Fruit fly (Drosophila melanogaster) whole organism, embryonic: ENCODE results near the gene CG34238.

Source experiments
- CG10209 ChIP-seq: fragments of 200-800 bp; sonication (Bioruptor generic); optimal IDR thresholded peaks from 3 replicates; lab custom pipeline; 2017; ENCODE audit warnings: missing biosample characterization, mild to moderate bottlenecking, missing genetic modification characterization, missing genetic modification reagents
- CG10366 ChIP-seq: fragments of 200-800 bp; sonication (Bioruptor generic); IDR thresholded peaks from 2 replicates; pipeline ENCODE4 v1.3.6; 2022; ENCODE audit warnings: missing biosample characterization, missing genetic modification characterization
- CG11696 ChIP-seq: fragments of 200-800 bp; sonication (Bioruptor generic); IDR thresholded peaks from 2 replicates; pipeline ENCODE4 v1.3.6; 2022; ENCODE audit warnings: missing biosample characterization, missing genetic modification characterization
- CG12071 ChIP-seq: fragments of 200-800 bp; sonication (Bioruptor generic); optimal IDR thresholded peaks from 3 replicates; lab custom pipeline; 2018; ENCODE audit warnings: missing biosample characterization, mild to moderate bottlenecking, missing genetic modification characterization
- CG12104 ChIP-seq: fragments of 200-800 bp; sonication (Bioruptor generic); optimal IDR thresholded peaks from 3 replicates; lab custom pipeline; 2016; ENCODE audit warnings: missing biosample characterization, missing genetic modification characterization
- CG17802 ChIP-seq: fragments of 200-800 bp; sonication (Bioruptor generic); optimal IDR thresholded peaks from 2 replicates; lab custom pipeline; 2018; ENCODE audit warnings: missing biosample characterization, mild to moderate bottlenecking, missing genetic modification characterization, moderate library complexity
- CG2202 ChIP-seq: fragments of 200-800 bp; sonication (Bioruptor generic); optimal IDR thresholded peaks from 2 replicates; lab custom pipeline; 2018; ENCODE audit warnings: missing biosample characterization, mild to moderate bottlenecking, missing genetic modification characterization
- CG30403 ChIP-seq: fragments of 200-800 bp; sonication (Bioruptor generic); optimal IDR thresholded peaks from 3 replicates; lab custom pipeline; 2016; ENCODE audit warnings: missing biosample characterization, missing genetic modification characterization
- CG34376 ChIP-seq: fragments of 200-800 bp; sonication (Bioruptor generic); optimal IDR thresholded peaks from 2 replicates; lab custom pipeline; 2018; ENCODE audit warnings: missing biosample characterization, mild to moderate bottlenecking, missing genetic modification characterization
- CG3847 ChIP-seq: fragments of 200-800 bp; sonication (Bioruptor generic); IDR thresholded peaks from 2 replicates; pipeline ENCODE4 v1.3.6; 2022; ENCODE audit warnings: missing biosample characterization, missing genetic modification characterization
- CG4730 ChIP-seq: fragments of 200-800 bp; sonication (Bioruptor generic); IDR thresholded peaks from 2 replicates; pipeline ENCODE4 v1.3.6; 2022; ENCODE audit warnings: missing biosample characterization, missing genetic modification characterization
- CG5245 ChIP-seq: fragments of 200-800 bp; sonication (Bioruptor generic); optimal IDR thresholded peaks from 3 replicates; lab custom pipeline; 2016; ENCODE audit warnings: missing biosample characterization, missing genetic modification characterization
- CG6254 ChIP-seq: fragments of 200-800 bp; sonication (Bioruptor generic); optimal IDR thresholded peaks from 3 replicates; lab custom pipeline; 2017; ENCODE audit warnings: mild to moderate bottlenecking, missing biosample characterization, missing genetic modification reagents, missing genetic modification characterization
- CG7839 ChIP-seq: fragments of 200-800 bp; sonication (Bioruptor generic); optimal IDR thresholded peaks from 3 replicates; lab custom pipeline; 2018; ENCODE audit warnings: missing biosample characterization, mild to moderate bottlenecking, missing genetic modification characterization, moderate library complexity
- CG8388 ChIP-seq: fragments of 200-800 bp; sonication (Bioruptor generic); optimal IDR thresholded peaks from 2 replicates; lab custom pipeline; 2019; ENCODE audit warnings: missing biosample characterization, mild to moderate bottlenecking, missing genetic modification characterization, moderate library complexity
- CG8944 ChIP-seq: fragments of 200-800 bp; sonication (Bioruptor generic); optimal IDR thresholded peaks from 3 replicates; lab custom pipeline; 2016; ENCODE audit warnings: missing biosample characterization, missing genetic modification characterization
- Dll ChIP-seq: fragments of 200-800 bp; sonication (Bioruptor generic); IDR thresholded peaks from 4 replicates; pipeline ENCODE4 v1.3.6; 2022; ENCODE audit warnings: missing biosample characterization, missing genetic modification characterization; ENCODE audit not compliant: partially characterized antibody
- Elba2 ChIP-seq: fragments of 200-800 bp; sonication (Bioruptor generic); optimal IDR thresholded peaks from 3 replicates; lab custom pipeline; 2016; ENCODE audit warnings: missing biosample characterization, missing genetic modification characterization
- Gsc ChIP-seq: fragments of 200-800 bp; sonication (Bioruptor generic); IDR thresholded peaks from 2 replicates; pipeline ENCODE4 v1.3.6; 2022; ENCODE audit warnings: missing biosample characterization, missing genetic modification characterization
- Mad ChIP-seq: fragments of 200-800 bp; sonication (Bioruptor generic); optimal IDR thresholded peaks from 2 replicates; lab custom pipeline; 2016; ENCODE audit warnings: missing biosample characterization, missing genetic modification characterization
- Meics ChIP-seq: fragments of 200-800 bp; sonication (Bioruptor generic); optimal IDR thresholded peaks from 2 replicates; lab custom pipeline; 2017; ENCODE audit warnings: missing biosample characterization, mild to moderate bottlenecking, missing genetic modification characterization
- Sox100B ChIP-seq: fragments of 200-800 bp; sonication (Bioruptor generic); optimal IDR thresholded peaks from 3 replicates; lab custom pipeline; 2018; ENCODE audit warnings: missing biosample characterization, mild to moderate bottlenecking, missing genetic modification characterization
- Sry-δ ChIP-seq: fragments of 200-800 bp; sonication (Bioruptor generic); optimal IDR thresholded peaks from 2 replicates; lab custom pipeline; 2016; ENCODE audit warnings: missing biosample characterization, missing genetic modification characterization
- Usf ChIP-seq: fragments of 200-800 bp; sonication (Bioruptor generic); optimal IDR thresholded peaks from 2 replicates; lab custom pipeline; 2017; ENCODE audit warnings: missing genotype, missing biosample characterization, missing genetic modification characterization
- ab ChIP-seq: fragments of 200-800 bp; sonication (Bioruptor generic); optimal IDR thresholded peaks from 2 replicates; lab custom pipeline; 2016; ENCODE audit warnings: missing biosample characterization, missing genetic modification characterization
- al ChIP-seq: fragments of 200-800 bp; sonication (Bioruptor generic); IDR thresholded peaks from 2 replicates; pipeline ENCODE4 v1.3.6; 2022; ENCODE audit warnings: missing biosample characterization, missing genetic modification characterization
- aop ChIP-seq: fragments of 200-800 bp; sonication (Bioruptor generic); IDR thresholded peaks from 2 replicates; pipeline ENCODE4 v1.3.6; 2022; ENCODE audit warnings: missing biosample characterization, missing genetic modification characterization
- ap ChIP-seq: fragments of 200-800 bp; sonication (Bioruptor generic); IDR thresholded peaks from 2 replicates; pipeline ENCODE4 v1.3.6; 2022; ENCODE audit warnings: missing biosample characterization, missing genetic modification characterization
- ash1 ChIP-seq: fragments of 200-800 bp; sonication (Bioruptor generic); optimal IDR thresholded peaks from 2 replicates; lab custom pipeline; 2018; ENCODE audit warnings: missing biosample characterization, mild to moderate bottlenecking, missing genetic modification characterization
- br ChIP-seq: fragments of >200 bp; optimal IDR thresholded peaks from 2 replicates; lab custom pipeline; 2017
- cato ChIP-seq: fragments of 200-800 bp; sonication (Bioruptor generic); optimal IDR thresholded peaks from 2 replicates; lab custom pipeline; 2016; ENCODE audit warnings: missing biosample characterization, missing genetic modification characterization, borderline replicate concordance
- caup ChIP-seq: fragments of 200-800 bp; sonication (Bioruptor generic); optimal IDR thresholded peaks from 3 replicates; lab custom pipeline; 2017; ENCODE audit warnings: missing biosample characterization, mild to moderate bottlenecking, missing genetic modification characterization, moderate library complexity; ENCODE audit not compliant: severe bottlenecking
- dmrt99B ChIP-seq: fragments of 200-800 bp; sonication (Bioruptor generic); optimal IDR thresholded peaks from 2 replicates; lab custom pipeline; 2018; ENCODE audit warnings: missing biosample characterization, mild to moderate bottlenecking, missing genetic modification characterization, moderate library complexity
- esg ChIP-seq: fragments of 200-800 bp; sonication (Bioruptor generic); conservative IDR thresholded peaks from 2 replicates; pipeline ENCODE4 v1.3.6; 2022; ENCODE audit warnings: missing biosample characterization, missing genetic modification characterization
- fd102C ChIP-seq: fragments of 200-800 bp; sonication (Bioruptor generic); optimal IDR thresholded peaks from 2 replicates; lab custom pipeline; 2018; ENCODE audit warnings: missing biosample characterization, mild to moderate bottlenecking, missing genetic modification characterization, moderate library complexity
- fd64A ChIP-seq: fragments of 200-800 bp; sonication (Bioruptor generic); optimal IDR thresholded peaks from 3 replicates; lab custom pipeline; 2018; ENCODE audit warnings: missing biosample characterization, mild to moderate bottlenecking, missing genetic modification characterization
- ken ChIP-seq: fragments of 200-800 bp; sonication (Bioruptor generic); IDR thresholded peaks from 3 replicates; pipeline ENCODE4 v1.3.6; 2022; ENCODE audit warnings: missing biosample characterization, missing genetic modification characterization
- otp ChIP-seq: fragments of 200-800 bp; sonication (Bioruptor generic); IDR thresholded peaks from 3 replicates; pipeline ENCODE4, ENCODE4 v1.3.6; 2022; ENCODE audit warnings: missing biosample characterization, missing genetic modification characterization
- p53 ChIP-seq: fragments of 200-800 bp; sonication (Bioruptor generic); optimal IDR thresholded peaks from 2 replicates; lab custom pipeline; 2016; ENCODE audit warnings: missing biosample characterization, missing genetic modification characterization
- pan ChIP-seq, 4 experiments: fragments of >200 bp in 3 of 4; fragments of 200-800 bp in 1 of 4; sonication (Bioruptor generic) in 1 of 4; optimal IDR thresholded peaks in 3 of 4; IDR thresholded peaks in 1 of 4; 2 replicates each; pipeline versions ENCODE4 v1.3.6 to Lab custom; 2017 to 2022; ENCODE audit warnings: missing biosample characterization in 2 of 4, missing genetic modification characterization in 2 of 4, mixed read lengths in 1 of 4
- pita ChIP-seq: fragments of 200-800 bp; sonication (Bioruptor generic); optimal IDR thresholded peaks from 2 replicates; lab custom pipeline; 2017; ENCODE audit warnings: missing biosample characterization, mild to moderate bottlenecking, missing genetic modification characterization
- sc ChIP-seq, 3 experiments: fragments of >200 bp in 2 of 3; fragments of 200-800 bp in 1 of 3; sonication (Bioruptor generic) in 1 of 3; optimal IDR thresholded peaks; 2 replicates in 2 of 3; 3 replicates in 1 of 3; lab custom pipeline; 2017; ENCODE audit warnings: mild to moderate bottlenecking in 1 of 3, missing biosample characterization in 1 of 3, missing genetic modification characterization in 1 of 3, missing genetic modification reagents in 1 of 3
- sd ChIP-seq: fragments of 200-800 bp; sonication (Bioruptor generic); optimal IDR thresholded peaks from 3 replicates; lab custom pipeline; 2018; ENCODE audit warnings: missing biosample characterization, mild to moderate bottlenecking, missing genetic modification characterization, moderate library complexity
- sens ChIP-seq: fragments of 200-800 bp; sonication (Bioruptor generic); peaks from one replicate; lab custom pipeline; 2016; ENCODE audit warnings: missing biosample characterization, missing genetic modification characterization
- stc ChIP-seq: fragments of 200-800 bp; sonication (Bioruptor generic); IDR thresholded peaks from 2 replicates; pipeline ENCODE4 v1.3.6; 2022; ENCODE audit warnings: missing biosample characterization, missing genetic modification characterization
- sug ChIP-seq: fragments of 200-800 bp; optimal IDR thresholded peaks from 2 replicates; lab custom pipeline; 2019; ENCODE audit warnings: missing biosample characterization, mild to moderate bottlenecking, missing genetic modification characterization, moderate library complexity
- tio ChIP-seq: fragments of 200-800 bp; sonication (Bioruptor generic); optimal IDR thresholded peaks from 2 replicates; lab custom pipeline; 2017; ENCODE audit warnings: missing biosample characterization, missing genetic modification characterization, inconsistent platforms
- unc-4 ChIP-seq: fragments of 200-800 bp; sonication (Bioruptor generic); IDR thresholded peaks from 2 replicates; pipeline ENCODE4 v1.3.6; 2022; ENCODE audit warnings: missing biosample characterization, missing genetic modification characterization; ENCODE audit not compliant: partially characterized antibody
- yki ChIP-seq: fragments of >200 bp; optimal IDR thresholded peaks from 3 replicates; lab custom pipeline; 2018

CG34238 gene

DNA sequence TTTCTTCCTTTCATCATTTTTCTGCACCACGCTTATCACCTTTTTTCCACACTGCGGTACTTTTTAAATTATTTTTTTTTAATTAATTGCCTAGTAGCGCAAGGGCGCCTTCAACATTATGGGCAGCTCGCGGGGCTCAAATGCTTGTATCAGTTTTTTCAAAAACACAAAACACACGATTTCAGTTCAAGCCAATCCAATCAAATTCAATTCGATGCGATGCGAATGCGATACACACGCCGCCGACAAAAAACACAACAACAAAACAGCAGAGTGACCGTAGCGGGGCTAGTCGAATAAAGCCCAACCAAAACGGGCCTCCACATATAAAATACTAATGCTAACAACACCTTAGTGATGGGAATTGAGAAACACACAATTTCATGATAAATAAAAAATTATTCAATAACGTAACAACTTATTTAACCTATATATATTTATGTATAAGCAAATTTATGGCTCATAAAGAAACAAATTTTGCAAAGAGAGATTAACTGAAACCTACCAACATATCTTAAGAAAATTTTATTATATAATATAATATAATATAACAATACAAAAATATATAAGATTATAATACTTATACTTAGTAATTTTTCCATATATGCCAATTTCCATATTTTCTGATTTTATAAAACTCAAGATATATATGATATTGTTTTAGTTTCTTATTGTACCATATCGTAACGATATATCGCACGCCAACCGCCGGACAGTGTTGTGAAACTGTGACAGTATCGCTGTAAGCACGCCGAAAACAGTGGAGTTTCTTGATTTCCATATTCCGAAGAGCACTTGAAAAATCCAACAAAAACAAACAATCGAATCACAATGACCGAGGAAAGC lies 34.7 kb downstream of the CG34238 start, which contains the start of the genes CG32066 and CG8003 (continued):
- TF ChIP-seq Sox100B (GFP tag; lab: Kevin White, UChicago) (no peak), Sry-δ (GFP tag; lab: Kevin White, UChicago) (peak; percentile 57), sens (GFP tag; lab: Kevin White, UChicago) (peak; percentile 78), al (no peak), sug (peak; percentile 41), aop (GFP tag; lab: Robert Waterston, UW) (no peak), esg (no peak), CG12104 (GFP tag; lab: Kevin White, UChicago) (no peak), CG5245 (GFP tag; lab: Kevin White, UChicago) (no peak), sd (tag; lab: Kevin White, UChicago) (peak; percentile 76), tio (GFP tag; lab: Kevin White, UChicago) (no peak), CG34376 (GFP tag; lab: Kevin White, UChicago) (peak; percentile 86), Gsc (no peak), otp (GFP tag; lab: Robert Waterston, UW) (no peak), Usf (GFP tag; lab: Kevin White, UChicago) (no peak), Mad (GFP tag; lab: Kevin White, UChicago) (peak; percentile 20), CG30403 (GFP tag; lab: Kevin White, UChicago) (peak; percentile 64), CG17802 (tag; lab: Kevin White, UChicago) (no peak), unc-4 (GFP tag; lab: Robert Waterston, UW) (peak; percentile 83), cato (GFP tag; lab: Kevin White, UChicago) (no peak), p53 (GFP tag; lab: Kevin White, UChicago) (no peak), Dll (peak; percentile 94), ken (GFP tag; lab: Robert Waterston, UW) (peak; percentile 28; the same call in 1 of the 3 replicates), CG8944 (GFP tag; lab: Kevin White, UChicago) (no peak), Meics (peak; percentile 29), fd64A (GFP tag; lab: Kevin White, UChicago) (no peak), CG12071 (peak; percentile 47), Elba2 (GFP tag; lab: Kevin White, UChicago) (peak; percentile 95), CG4730 (no peak), sc (optimal IDR thresholded peaks at IDR 0.05; lab: Kevin White, UChicago) (no peak), sc (GFP tag; optimal IDR thresholded peaks at IDR 0.05; lab: Kevin White, UChicago) (no peak), ab (GFP tag; lab: Kevin White, UChicago) (no peak), ap (no peak), br (lab: Kevin White, UChicago) (no peak), ash1 (no peak), CG10366 (GFP tag; lab: Robert Waterston, UW) (no peak; the same call in 1 of the 2 replicates), yki (no peak), pita (no peak), CG11696 (GFP tag; lab: Robert Waterston, UW) (no peak), caup (peak; percentile 5), CG8388 (GFP tag; lab: Kevin White, UChicago) (peak; percentile 13), dmrt99B (tag; lab: Kevin White, UChicago) (no peak), CG2202 (tag; lab: Kevin White, UChicago) (no peak), CG7839 (tag; lab: Kevin White, UChicago) (peak; percentile 39), CG6254 (no peak), stc (no peak), pan (optimal IDR thresholded peaks at IDR 0.05; lab: Kevin White, UChicago) (no peak), pan (GFP tag; optimal IDR thresholded peaks at IDR 0.05 in 1 of 2, IDR thresholded peaks at IDR 0.05 in 1 of 2) (peak in 1 of 2 experiments; percentile 17), CG3847 (GFP tag; lab: Robert Waterston, UW) (peak; percentile 32; the same call in 1 of the 2 replicates), fd102C (GFP tag; lab: Kevin White, UChicago) (peak; percentile 0), CG10209 (GFP tag; lab: Kevin White, UChicago) (peak; percentile 11)
